Fruit fly (Drosophila melanogaster): ENCODE results near the gene bru2.

Gene bru2

DNA sequence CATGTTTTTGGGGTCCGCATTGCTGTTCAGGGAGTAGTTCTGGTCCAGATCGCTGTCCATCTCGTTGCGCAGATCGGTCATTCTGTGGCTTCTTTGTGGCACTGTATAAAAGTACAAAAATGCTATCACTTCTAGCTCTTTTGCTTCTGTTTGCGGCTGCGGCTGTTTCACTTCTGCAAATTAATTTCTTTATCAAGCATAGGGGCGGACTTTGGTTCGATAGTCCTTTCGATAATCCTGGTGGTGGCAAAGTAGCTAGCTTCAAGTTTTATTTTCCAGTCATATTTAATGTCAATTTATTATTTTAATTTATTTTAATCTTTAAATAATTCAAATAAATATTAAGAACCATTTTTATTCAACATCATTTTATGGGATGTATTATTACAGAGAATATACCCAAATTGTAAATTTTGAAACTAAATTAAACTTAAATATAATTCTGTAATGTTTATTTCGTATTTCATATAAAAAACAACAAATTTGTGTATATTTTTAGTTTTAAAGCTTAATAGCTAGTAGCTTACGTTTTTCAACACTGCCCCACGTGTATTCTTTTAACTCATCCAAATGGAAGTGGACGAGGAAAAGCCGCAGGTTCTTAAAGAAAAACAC is 83.6 kb downstream of the bru2 start, which contains the start of the genes CG5446 and Trm1:
Gene CG5446, minus strand, starts transcription at position 223 of the 615 bp plus-strand sequence.
Gene Trm1, plus strand, starts transcription at position 542 of the 615 bp plus-strand sequence.
- TF ChIP-seq Nf-YB (GFP tag; optimal IDR thresholded peaks at IDR 0.05) (peak; percentile 62), CG11723 (GFP tag; optimal IDR thresholded peaks at IDR 0.05) (peak; percentile 23), ato (GFP tag; IDR thresholded peaks at IDR 0.05; ENCODE audit: partially characterized antibody) (no peak), Fer2 (tag; optimal IDR thresholded peaks at IDR 0.05) (peak; percentile 31), CHES-1-like (GFP tag; optimal IDR thresholded peaks at IDR 0.05) (no peak), CG17568 (GFP tag; optimal IDR thresholded peaks at IDR 0.05) (peak; percentile 26), fru (optimal IDR thresholded peaks at IDR 0.05) (no peak), toy (GFP tag; IDR thresholded peaks at IDR 0.05) (no peak), ind (GFP tag; optimal IDR thresholded peaks at IDR 0.05) (peak; percentile 56), CTCF (GFP tag; optimal IDR thresholded peaks at IDR 0.05) (no peak), Stat92E (GFP tag; optimal IDR thresholded peaks at IDR 0.05) (no peak), br (optimal IDR thresholded peaks at IDR 0.05) (no peak), lola (GFP tag; optimal IDR thresholded peaks at IDR 0.05) (peak in 1 of 3 experiments; percentile 83), CG7839 (tag; optimal IDR thresholded peaks at IDR 0.05) (peak; percentile 83), C15 (GFP tag; IDR thresholded peaks at IDR 0.05) (no peak), slbo (GFP tag; IDR thresholded peaks at IDR 0.05) (peak; percentile 75), stwl (tag; optimal IDR thresholded peaks at IDR 0.05) (peak; percentile 24), Ptx1 (GFP tag; IDR thresholded peaks at IDR 0.05) (peak; percentile 63), CG16815 (GFP tag; optimal IDR thresholded peaks at IDR 0.05) (peak; percentile 39), Doc2 (GFP tag; IDR thresholded peaks at IDR 0.05) (no peak), Hsf (GFP tag; optimal IDR thresholded peaks at IDR 0.05) (no peak), ara (GFP tag; IDR thresholded peaks at IDR 0.05) (no peak), crc (GFP tag; optimal IDR thresholded peaks at IDR 0.05) (no peak), CG34422 (GFP tag; IDR thresholded peaks at IDR 0.05) (no peak), CG15696 (tag; optimal IDR thresholded peaks at IDR 0.05) (peak; percentile 72), Kr (GFP tag; optimal IDR thresholded peaks at IDR 0.05) (no peak), CG12219 (GFP tag; optimal IDR thresholded peaks at IDR 0.05) (no peak), CG2129 (GFP tag; IDR thresholded peaks at IDR 0.05; ENCODE audit: partially characterized antibody) (no peak), jigr1 (GFP tag; IDR thresholded peaks at IDR 0.05) (no peak), CG32772 (GFP tag; IDR thresholded peaks at IDR 0.05) (peak; percentile 46; the same call in 1 of the 2 replicates), onecut (GFP tag; IDR thresholded peaks at IDR 0.05) (no peak), Gug (GFP tag; IDR thresholded peaks at IDR 0.05) (no peak), Six4 (GFP tag; optimal IDR thresholded peaks at IDR 0.05) (peak; percentile 70), CG7556 (GFP tag; optimal IDR thresholded peaks at IDR 0.05) (peak; percentile 85), abd-A (tag; optimal IDR thresholded peaks at IDR 0.05) (no peak), gfzf (GFP tag; optimal IDR thresholded peaks at IDR 0.05) (no peak), Hr51 (GFP tag; optimal IDR thresholded peaks at IDR 0.05) (peak; percentile 26 to 82), CG34376 (GFP tag; optimal IDR thresholded peaks at IDR 0.05) (peak; percentile 32), CG8478 (optimal IDR thresholded peaks at IDR 0.05) (no peak), gsb (GFP tag; IDR thresholded peaks at IDR 0.05) (no peak), pb (GFP tag; optimal IDR thresholded peaks at IDR 0.05) (no peak), B-H2 (GFP tag; optimal IDR thresholded peaks at IDR 0.05) (peak; percentile 58), CG4617 (GFP tag; optimal IDR thresholded peaks at IDR 0.05; ENCODE audit: borderline replicate concordance) (peak; percentile 14), tll (GFP tag; optimal IDR thresholded peaks at IDR 0.05) (no peak), cad (GFP tag; optimal IDR thresholded peaks at IDR 0.05) (no peak), Dll (GFP tag; IDR thresholded peaks at IDR 0.05; ENCODE audit: partially characterized antibody) (peak; percentile 45; the same call in 1 of the 4 replicates), Nf-YA (GFP tag; IDR thresholded peaks at IDR 0.05) (no peak), Poxn (GFP tag; IDR thresholded peaks at IDR 0.05) (no peak), en (GFP tag; optimal IDR thresholded peaks at IDR 0.05) (no peak), trh (GFP tag; optimal IDR thresholded peaks at IDR 0.05) (peak; percentile 12), CG1024 (GFP tag; IDR thresholded peaks at IDR 0.05) (no peak)

All from whole organism, embryonic.